Worm (Caenorhabditis elegans) whole organism, L2 larva: ENCODE results near the gene F40C5.2.

Experiments
- C34F6.9 ChIP-seq: fragments of 150-350 bp; optimal IDR thresholded peaks from 2 replicates; lab custom pipeline; 2014; ENCODE audit warnings: missing biosample characterization, missing genetic modification characterization
- F13H6.1 ChIP-seq: sonication (generic microtip); optimal IDR thresholded peaks from 2 replicates; lab custom pipeline; 2016; ENCODE audit warnings: missing genetic modification characterization, missing compliant biosample characterization
- R02D3.7 ChIP-seq: fragments of 150-350 bp; optimal IDR thresholded peaks from 2 replicates; lab custom pipeline; 2014; ENCODE audit warnings: missing biosample characterization, missing genetic modification characterization
- Y55F3AM.14 ChIP-seq: fragments of 200-800 bp; sonication (Bioruptor generic); optimal IDR thresholded peaks from 2 replicates; lab custom pipeline; 2018; ENCODE audit warnings: mild to moderate bottlenecking, missing genetic modification characterization, missing compliant biosample characterization
- ZK546.5 ChIP-seq: sonication (generic microtip); optimal IDR thresholded peaks from 2 replicates; lab custom pipeline; 2017; ENCODE audit warnings: missing biosample characterization, missing genetic modification characterization
- alr-1 ChIP-seq: fragments of 150-350 bp; optimal IDR thresholded peaks from 2 replicates; lab custom pipeline; 2014; ENCODE audit warnings: missing biosample characterization, missing genetic modification characterization
- aly-2 ChIP-seq: fragments of 150-350 bp; optimal IDR thresholded peaks from 2 replicates; lab custom pipeline; 2014; ENCODE audit warnings: missing biosample characterization, missing genetic modification characterization
- ama-1 ChIP-seq: fragments of 150-350 bp; optimal IDR thresholded peaks from 2 replicates; lab custom pipeline; 2018; ENCODE audit warnings: inconsistent platforms
- blmp-1 ChIP-seq: sonication (generic microtip); optimal IDR thresholded peaks from 2 replicates; lab custom pipeline; 2017; ENCODE audit warnings: missing genetic modification characterization, mild to moderate bottlenecking, missing compliant biosample characterization, antibody characterized with exemption, moderate library complexity; ENCODE audit not compliant: insufficient read depth
- ceh-16 ChIP-seq: fragments of 150-350 bp; optimal IDR thresholded peaks from 2 replicates; lab custom pipeline; 2014; ENCODE audit warnings: missing biosample characterization, missing genetic modification characterization
- ceh-82 ChIP-seq: fragments of 150-350 bp; optimal IDR thresholded peaks from 2 replicates; lab custom pipeline; 2014; ENCODE audit warnings: missing biosample characterization, missing genetic modification characterization
- crh-2 ChIP-seq: sonication (generic microtip); optimal IDR thresholded peaks from 2 replicates; lab custom pipeline; 2017; ENCODE audit warnings: missing biosample characterization, missing genetic modification characterization
- dmd-4 ChIP-seq: sonication (generic microtip); optimal IDR thresholded peaks from 2 replicates; lab custom pipeline; 2017; ENCODE audit warnings: missing biosample characterization, missing genetic modification characterization
- egl-27 ChIP-seq: sonication (generic microtip); optimal IDR thresholded peaks from 3 replicates; lab custom pipeline; 2017; ENCODE audit warnings: missing biosample characterization, missing genetic modification reagents, missing genetic modification characterization
- elt-1 ChIP-seq: fragments of 150-350 bp; optimal IDR thresholded peaks from 2 replicates; lab custom pipeline; 2014; ENCODE audit warnings: missing biosample characterization, missing genetic modification characterization
- elt-3 ChIP-seq: sonication (generic microtip); optimal IDR thresholded peaks from 2 replicates; lab custom pipeline; 2017; ENCODE audit warnings: missing biosample characterization, missing genetic modification characterization
- fos-1 ChIP-seq: fragments of 150-350 bp; optimal IDR thresholded peaks from 2 replicates; lab custom pipeline; 2014; ENCODE audit warnings: missing biosample characterization, missing genetic modification characterization
- gmeb-1 ChIP-seq: fragments of 150-350 bp; optimal IDR thresholded peaks from 2 replicates; lab custom pipeline; 2014; ENCODE audit warnings: missing biosample characterization, missing genetic modification characterization
- lin-11 ChIP-seq: fragments of 150-350 bp; sonication (generic microtip); optimal IDR thresholded peaks from 2 replicates; lab custom pipeline; 2014; ENCODE audit warnings: missing biosample characterization, missing genetic modification characterization, inconsistent platforms, mixed read lengths
- lin-13 ChIP-seq: fragments of 150-350 bp; optimal IDR thresholded peaks from 2 replicates; lab custom pipeline; 2014; ENCODE audit warnings: missing biosample characterization, missing genetic modification reagents, missing genetic modification characterization
- lin-39 ChIP-seq: fragments of 150-350 bp; optimal IDR thresholded peaks from 2 replicates; lab custom pipeline; 2014; ENCODE audit warnings: missing biosample characterization, missing genetic modification reagents, missing genetic modification characterization
- lsy-2 ChIP-seq, 2 experiments: fragments of 150-350 bp in 1 of 2; sonication (generic microtip) in 1 of 2; optimal IDR thresholded peaks; 2 replicates each; lab custom pipeline; 2014 to 2017; ENCODE audit warnings: missing biosample characterization in 2 of 2, missing genetic modification characterization in 2 of 2
- mab-5 ChIP-seq: fragments of 150-350 bp; optimal IDR thresholded peaks from 2 replicates; lab custom pipeline; 2014; ENCODE audit warnings: missing biosample characterization, missing genetic modification characterization
- mbf-1 ChIP-seq: sonication (generic microtip); optimal IDR thresholded peaks from 2 replicates; lab custom pipeline; 2017; ENCODE audit warnings: missing biosample characterization, missing genetic modification characterization
- mdl-1 ChIP-seq, 2 experiments: fragments of 150-350 bp in 1 of 2; sonication (generic microtip) in 1 of 2; optimal IDR thresholded peaks; 2 replicates each; lab custom pipeline; 2017; ENCODE audit warnings: missing biosample characterization in 2 of 2, missing genetic modification characterization in 2 of 2
- nhr-10 ChIP-seq: sonication (generic microtip); optimal IDR thresholded peaks from 2 replicates; lab custom pipeline; 2017; ENCODE audit warnings: missing biosample characterization, missing genetic modification characterization
- nhr-11 ChIP-seq: fragments of 150-350 bp; optimal IDR thresholded peaks from 2 replicates; lab custom pipeline; 2014; ENCODE audit warnings: missing biosample characterization, missing genetic modification characterization
- nhr-12 ChIP-seq: fragments of 150-350 bp; optimal IDR thresholded peaks from 2 replicates; lab custom pipeline; 2014; ENCODE audit warnings: missing biosample characterization, missing genetic modification characterization
- nhr-129 ChIP-seq: fragments of 150-350 bp; optimal IDR thresholded peaks from 2 replicates; lab custom pipeline; 2014; ENCODE audit warnings: missing biosample characterization, missing genetic modification characterization
- nhr-21 ChIP-seq: fragments of 150-350 bp; optimal IDR thresholded peaks from 2 replicates; lab custom pipeline; 2014; ENCODE audit warnings: missing biosample characterization, missing genetic modification characterization
- nhr-23 ChIP-seq: fragments of 150-350 bp; optimal IDR thresholded peaks from 2 replicates; lab custom pipeline; 2014; ENCODE audit warnings: missing biosample characterization, missing genetic modification reagents, missing genetic modification characterization
- nhr-237 ChIP-seq: fragments of 150-350 bp; optimal IDR thresholded peaks from 2 replicates; lab custom pipeline; 2014; ENCODE audit warnings: missing biosample characterization, missing genetic modification characterization
- nhr-25 ChIP-seq: fragments of 150-350 bp; sonication (generic microtip); optimal IDR thresholded peaks from 3 replicates; lab custom pipeline; 2014; ENCODE audit warnings: missing biosample characterization, missing genetic modification characterization
- nhr-6 ChIP-seq: fragments of 150-350 bp; optimal IDR thresholded peaks from 2 replicates; lab custom pipeline; 2014; ENCODE audit warnings: missing biosample characterization, missing genetic modification characterization
- nhr-77 ChIP-seq: fragments of 150-350 bp; optimal IDR thresholded peaks from 2 replicates; lab custom pipeline; 2014; ENCODE audit warnings: missing biosample characterization, missing genetic modification characterization
- peb-1 ChIP-seq: fragments of 150-350 bp; optimal IDR thresholded peaks from 2 replicates; lab custom pipeline; 2014; ENCODE audit warnings: missing biosample characterization, missing genetic modification characterization
- sem-4 ChIP-seq: fragments of 150-350 bp; optimal IDR thresholded peaks from 2 replicates; lab custom pipeline; 2014; ENCODE audit warnings: missing biosample characterization, missing genetic modification reagents, missing genetic modification characterization
- skn-1 ChIP-seq: sonication (generic microtip); optimal IDR thresholded peaks from 2 replicates; lab custom pipeline; 2017; ENCODE audit warnings: missing biosample characterization, missing genetic modification characterization
- sma-3 ChIP-seq: sonication (generic microtip); optimal IDR thresholded peaks from 2 replicates; lab custom pipeline; 2016; ENCODE audit warnings: missing genetic modification reagents, missing genetic modification characterization, missing compliant biosample characterization
- sma-9 ChIP-seq, 2 experiments: fragments of 150-350 bp in 1 of 2; sonication (generic microtip) in 1 of 2; optimal IDR thresholded peaks; 2 replicates each; lab custom pipeline; 2014 to 2016; ENCODE audit warnings: missing genetic modification characterization in 2 of 2, mild to moderate bottlenecking in 1 of 2, missing biosample characterization in 1 of 2, missing compliant biosample characterization in 1 of 2, missing genetic modification reagents in 1 of 2, moderate library complexity in 1 of 2
- snpc-4 ChIP-seq: fragments of 150-350 bp; optimal IDR thresholded peaks from 2 replicates; lab custom pipeline; 2014; ENCODE audit warnings: missing biosample characterization, missing genetic modification characterization
- unc-39 ChIP-seq: fragments of 150-350 bp; optimal IDR thresholded peaks from 2 replicates; lab custom pipeline; 2014; ENCODE audit warnings: missing biosample characterization, missing genetic modification characterization
- unc-55 ChIP-seq: fragments of 150-350 bp; sonication (generic microtip); optimal IDR thresholded peaks from 3 replicates; lab custom pipeline; 2014; ENCODE audit warnings: missing biosample characterization, missing genetic modification reagents, missing genetic modification characterization
- unc-62 ChIP-seq: fragments of 150-350 bp; optimal IDR thresholded peaks from 2 replicates; lab custom pipeline; 2014; ENCODE audit warnings: missing biosample characterization, missing genetic modification reagents, missing genetic modification characterization
- zag-1 ChIP-seq: fragments of 150-350 bp; optimal IDR thresholded peaks from 2 replicates; lab custom pipeline; 2014; ENCODE audit warnings: missing biosample characterization, missing genetic modification characterization
- ztf-1 ChIP-seq: fragments of 200-800 bp; sonication (Bioruptor generic); conservative IDR thresholded peaks from 2 replicates; pipeline ENCODE4 v1.3.6; 2022; ENCODE audit warnings: missing genetic modification characterization, missing compliant biosample characterization
- ztf-11 ChIP-seq: sonication (generic microtip); optimal IDR thresholded peaks from 2 replicates; lab custom pipeline; 2017; ENCODE audit warnings: missing biosample characterization, missing genetic modification characterization
- ztf-4 ChIP-seq: fragments of 150-350 bp; optimal IDR thresholded peaks from 2 replicates; lab custom pipeline; 2014; ENCODE audit warnings: missing biosample characterization, missing genetic modification characterization

F40C5.2 gene

DNA sequence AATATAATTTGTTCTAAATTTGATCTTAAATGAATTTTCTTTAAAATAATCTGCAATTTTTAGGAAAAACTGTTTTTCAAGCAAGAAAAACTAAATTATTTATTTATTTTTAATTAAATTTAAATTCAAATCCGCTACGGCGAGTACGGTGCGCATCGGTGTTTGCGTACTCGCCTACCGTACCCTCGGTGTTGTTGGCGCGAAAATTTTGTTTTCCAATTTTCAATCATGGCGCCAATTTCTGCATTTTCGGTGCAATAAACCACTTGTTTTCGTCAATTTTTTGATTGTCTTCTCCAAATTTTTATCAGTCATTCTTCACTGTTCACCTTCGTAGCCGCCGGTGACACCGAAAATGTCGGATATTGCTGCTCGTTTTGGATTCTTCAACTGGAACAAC is 8.0 kb downstream of the F40C5.2 start, which contains the start of gene pygl-1:
TSS of gene pygl-1 (plus strand) at position 211 of the 400 bp plus-strand sequence.
- TF ChIP-seq nhr-10 (no peak), ama-1 (lab: Kevin White, UChicago) (no peak), nhr-129 (tag; lab: Kevin White, UChicago) (no peak), blmp-1 (tag; lab: Kevin White, UChicago) (no peak), sem-4 (tag; lab: Kevin White, UChicago) (no peak), nhr-6 (tag; lab: Kevin White, UChicago) (no peak), nhr-23 (tag; lab: Kevin White, UChicago) (no peak), lsy-2 (tag; optimal IDR thresholded peaks at IDR 0.05; lab: Kevin White, UChicago) (peak in 1 of 2 experiments; percentile 81), nhr-237 (tag; lab: Kevin White, UChicago) (no peak)

DNA sequence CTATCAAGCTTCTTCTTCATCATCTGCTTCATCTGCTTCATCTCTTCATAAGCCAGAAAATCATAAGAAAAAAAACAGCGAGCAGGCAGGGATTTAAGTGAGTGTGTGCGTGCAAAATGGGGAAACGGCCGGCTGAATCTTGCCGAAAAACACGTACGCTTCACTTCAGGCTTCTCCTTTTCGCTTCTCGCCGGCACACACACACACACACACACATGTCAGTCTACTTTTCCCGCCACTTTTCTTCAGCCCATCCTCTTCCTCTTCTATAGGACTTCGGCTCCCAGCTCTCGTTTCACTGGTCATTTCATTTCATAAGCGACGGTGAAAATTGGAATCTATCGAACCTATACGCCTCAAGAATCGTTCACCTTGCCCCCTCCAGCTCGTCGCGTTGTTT is 8.5 kb downstream of the F40C5.2 start:
- peak; percentile 40 for TF ChIP-seq C34F6.9 (tag; lab: Kevin White, UChicago)
- TF ChIP-seq nhr-21 (tag; lab: Kevin White, UChicago) = no peak
- peak; percentile 14 for TF ChIP-seq lin-11 (tag; lab: Kevin White, UChicago)
- TF ChIP-seq nhr-12 (tag; lab: Kevin White, UChicago) = no peak
- TF ChIP-seq nhr-129 (tag; lab: Kevin White, UChicago) = peak; percentile 67

DNA sequence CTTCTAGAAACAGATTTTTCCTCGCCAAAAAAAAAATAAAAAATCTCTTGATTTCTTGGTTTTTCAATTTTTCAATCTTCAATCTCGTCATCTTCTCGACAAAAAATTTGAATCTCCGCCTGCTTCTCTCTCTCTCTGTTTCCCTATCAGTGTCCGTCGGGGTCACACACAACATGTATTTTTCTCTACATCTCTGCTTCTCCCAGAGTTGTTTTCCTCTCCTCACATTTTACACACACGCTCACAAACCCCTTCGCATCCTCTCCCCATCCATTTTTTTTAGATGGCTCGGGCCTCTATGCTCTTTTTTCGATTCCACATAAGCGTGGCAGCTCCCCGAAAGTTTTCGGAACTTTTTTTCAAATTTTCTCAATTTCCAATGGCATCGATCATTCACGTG is 9.0 kb downstream of the F40C5.2 start:
- TF ChIP-seq nhr-237 (tag; lab: Kevin White, UChicago) (no peak), mbf-1 (tag; lab: Kevin White, UChicago) (no peak), R02D3.7 (no peak), lin-13 (GFP tag; lab: Kevin White, UChicago) (peak; percentile 44), unc-39 (tag; lab: Kevin White, UChicago) (no peak), nhr-12 (tag; lab: Kevin White, UChicago) (no peak), crh-2 (tag; lab: Kevin White, UChicago) (peak; percentile 49), elt-3 (tag; lab: Kevin White, UChicago) (no peak), sma-9 (GFP tag; optimal IDR thresholded peaks at IDR 0.05; lab: Kevin White, UChicago) (peak; percentile 75), sma-9 (tag; optimal IDR thresholded peaks at IDR 0.05; lab: Kevin White, UChicago) (no peak), unc-62 (GFP tag; lab: Kevin White, UChicago) (no peak), alr-1 (tag; lab: Kevin White, UChicago) (no peak), ztf-1 (GFP tag; lab: Robert Waterston, UW) (no peak), zag-1 (tag; lab: Kevin White, UChicago) (no peak), nhr-77 (tag; lab: Kevin White, UChicago) (no peak), nhr-11 (no peak), nhr-10 (no peak), gmeb-1 (tag; lab: Kevin White, UChicago) (peak; percentile 51), mdl-1 (tag; optimal IDR thresholded peaks at IDR 0.05; lab: Kevin White, UChicago) (no peak), F13H6.1 (peak; percentile 44), skn-1 (tag; lab: Kevin White, UChicago) (no peak), sem-4 (tag; lab: Kevin White, UChicago) (no peak), ztf-11 (no peak), Y55F3AM.14 (GFP tag; lab: Kevin White, UChicago) (no peak), ama-1 (lab: Kevin White, UChicago) (peak; percentile 57), ztf-4 (tag; lab: Kevin White, UChicago) (no peak), nhr-21 (tag; lab: Kevin White, UChicago) (no peak), snpc-4 (tag; lab: Kevin White, UChicago) (peak; percentile 42), aly-2 (no peak), nhr-129 (tag; lab: Kevin White, UChicago) (peak; percentile 75), ZK546.5 (tag; lab: Kevin White, UChicago) (no peak), nhr-23 (tag; lab: Kevin White, UChicago) (no peak), C34F6.9 (tag; lab: Kevin White, UChicago) (peak; percentile 45), peb-1 (no peak), blmp-1 (tag; lab: Kevin White, UChicago) (no peak), nhr-25 (tag; lab: Kevin White, UChicago) (no peak), lin-39 (tag; lab: Kevin White, UChicago) (no peak), mab-5 (tag; lab: Kevin White, UChicago) (no peak), ceh-16 (tag; lab: Kevin White, UChicago) (no peak), elt-1 (tag; lab: Kevin White, UChicago) (no peak), egl-27 (no peak), dmd-4 (tag; lab: Kevin White, UChicago) (no peak), nhr-6 (tag; lab: Kevin White, UChicago) (no peak), sma-3 (peak; percentile 9), lin-11 (tag; lab: Kevin White, UChicago) (no peak), lsy-2 (tag; optimal IDR thresholded peaks at IDR 0.05; lab: Kevin White, UChicago) (peak in 1 of 2 experiments; percentile 61), unc-55 (GFP tag; lab: Kevin White, UChicago) (peak; percentile 55), fos-1 (peak; percentile 64), ceh-82 (tag; lab: Kevin White, UChicago) (no peak)
